Fruit fly (Drosophila melanogaster): ENCODE results near the gene dsh.

dsh gene

DNA sequence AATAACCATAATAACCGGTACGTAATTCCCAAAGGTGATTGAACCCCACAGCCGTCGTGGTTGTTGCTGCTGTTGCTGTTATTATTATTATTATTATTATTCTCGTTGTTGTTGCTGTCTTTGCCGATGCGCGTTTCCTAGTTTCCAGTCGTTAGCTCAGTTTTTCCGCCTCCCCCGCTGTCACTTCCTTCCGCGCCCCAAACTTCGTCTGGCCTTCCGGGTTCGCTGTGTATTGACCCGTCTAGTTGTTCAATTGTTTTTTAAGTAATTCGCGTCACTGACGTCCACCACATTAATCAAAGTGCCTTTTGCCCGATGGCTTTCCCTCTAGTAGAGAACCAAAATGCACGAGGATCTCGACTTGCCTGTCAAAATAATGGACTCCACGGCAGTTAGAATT, 15.9 kb downstream of the dsh start:
- TF ChIP-seq h (optimal IDR thresholded peaks at IDR 0.05) (no peak), insv (optimal IDR thresholded peaks at IDR 0.05) (no peak), Sin3A (optimal IDR thresholded peaks at IDR 0.05) (no peak), Myc (optimal IDR thresholded peaks at IDR 0.05) (no peak), psq (optimal IDR thresholded peaks at IDR 0.05) (no peak)

DNA sequence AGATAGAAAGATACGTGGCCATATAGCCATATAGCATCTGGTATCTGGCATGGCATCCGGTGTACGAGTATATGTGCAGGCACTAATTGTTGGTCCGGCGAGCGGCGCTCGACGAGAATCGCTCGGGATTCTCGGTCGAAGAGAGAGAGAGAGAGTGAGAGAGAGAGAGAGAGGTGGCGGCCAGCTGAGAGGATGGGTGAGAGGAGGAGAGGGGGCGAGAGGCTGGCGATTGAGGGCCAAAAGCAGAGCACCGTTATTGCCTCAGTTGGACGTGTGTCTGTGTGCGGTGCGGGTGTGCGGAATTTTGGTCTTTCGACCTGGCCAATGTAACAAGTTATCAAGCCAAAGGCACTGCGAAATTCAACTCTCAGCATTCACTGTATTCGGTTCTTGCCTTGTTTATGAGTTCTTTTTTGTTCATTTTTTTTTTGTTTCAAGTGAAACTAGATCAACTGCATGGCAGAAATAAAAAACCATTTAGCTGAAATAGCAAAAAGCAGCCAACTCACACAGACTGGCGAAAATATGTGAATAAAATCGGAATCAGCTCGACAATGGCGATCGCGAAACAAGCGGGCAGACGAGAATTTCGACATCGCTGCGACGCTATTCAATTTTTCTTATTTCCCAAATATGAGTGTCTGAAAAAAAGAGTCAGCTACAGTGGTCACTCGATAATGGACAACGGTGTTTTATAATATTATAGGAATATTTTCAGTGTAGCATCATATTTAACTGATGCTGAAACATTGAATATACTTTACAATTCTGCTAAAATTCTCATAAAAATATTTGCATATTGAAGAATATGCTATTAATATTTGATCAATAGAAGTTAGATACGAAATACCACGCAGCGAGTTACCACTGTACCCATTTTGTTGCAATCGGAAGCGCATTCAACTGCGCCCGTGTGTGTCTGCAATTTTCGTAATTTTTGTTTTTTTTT, 17.4 kb downstream of the dsh start:
- TF ChIP-seq Sin3A (optimal IDR thresholded peaks at IDR 0.05), result no peak
- no peak for TF ChIP-seq ttk (optimal IDR thresholded peaks at IDR 0.05)
- TF ChIP-seq Myc (optimal IDR thresholded peaks at IDR 0.05), result no peak
- no peak for TF ChIP-seq h (optimal IDR thresholded peaks at IDR 0.05)
- TF ChIP-seq insv (optimal IDR thresholded peaks at IDR 0.05), result no peak
- no peak for TF ChIP-seq psq (optimal IDR thresholded peaks at IDR 0.05)

dm6 chrX:11374320-11374719, 18.6 kb downstream of the dsh start:
- TF ChIP-seq psq (optimal IDR thresholded peaks at IDR 0.05), result no peak
- no peak for TF ChIP-seq ttk (optimal IDR thresholded peaks at IDR 0.05)
- TF ChIP-seq Myc (optimal IDR thresholded peaks at IDR 0.05), result no peak
- TF ChIP-seq h (optimal IDR thresholded peaks at IDR 0.05), result no peak
- no peak for TF ChIP-seq insv (optimal IDR thresholded peaks at IDR 0.05)
- no peak for TF ChIP-seq Sin3A (optimal IDR thresholded peaks at IDR 0.05)

DNA sequence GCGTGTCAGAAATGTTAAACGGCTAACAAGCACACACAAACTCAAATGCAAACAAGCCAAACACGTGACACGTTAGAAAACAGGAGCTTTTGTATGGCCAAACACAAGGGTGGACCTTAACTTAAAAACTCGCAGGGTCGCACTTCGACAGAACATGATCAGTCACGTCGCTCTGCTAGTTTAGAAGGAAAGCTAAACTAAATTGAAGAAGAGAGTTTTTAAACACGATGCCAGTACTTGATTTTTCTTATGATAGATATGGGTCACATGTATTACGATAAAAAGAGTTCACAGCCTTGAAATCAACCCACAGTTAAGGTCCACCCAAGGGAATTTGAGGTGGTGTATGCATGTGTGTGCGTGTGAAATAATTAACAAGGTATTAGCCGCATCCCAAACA, 22.7 kb downstream of the dsh start:
- no peak for TF ChIP-seq h (optimal IDR thresholded peaks at IDR 0.05)
- no peak for TF ChIP-seq psq (optimal IDR thresholded peaks at IDR 0.05)
- TF ChIP-seq Myc (optimal IDR thresholded peaks at IDR 0.05), result no peak
- TF ChIP-seq Sin3A (optimal IDR thresholded peaks at IDR 0.05), result no peak
- no peak for TF ChIP-seq insv (optimal IDR thresholded peaks at IDR 0.05)
- TF ChIP-seq ttk (optimal IDR thresholded peaks at IDR 0.05), result no peak

DNA sequence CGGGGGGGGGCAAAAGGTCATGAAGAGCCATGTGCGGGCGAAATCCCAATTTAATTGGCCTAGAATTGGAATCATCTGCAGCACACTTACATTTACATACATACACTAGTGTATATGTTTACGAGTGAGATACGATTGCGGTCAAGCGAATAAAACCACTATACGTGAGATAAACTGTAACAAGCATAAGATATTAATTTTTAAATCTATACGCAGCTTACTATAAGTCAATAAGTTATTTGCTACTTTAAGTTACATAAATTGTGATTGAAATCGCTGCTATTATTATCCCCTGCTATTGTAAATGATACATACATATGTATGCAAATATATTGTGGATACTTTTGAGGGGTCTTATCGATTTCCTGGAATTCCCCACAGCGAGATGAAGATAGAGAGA, 23.5 kb downstream of the dsh start:
- TF ChIP-seq insv (optimal IDR thresholded peaks at IDR 0.05) (no peak), h (optimal IDR thresholded peaks at IDR 0.05) (no peak), ttk (optimal IDR thresholded peaks at IDR 0.05) (no peak), Sin3A (optimal IDR thresholded peaks at IDR 0.05) (no peak)

DNA sequence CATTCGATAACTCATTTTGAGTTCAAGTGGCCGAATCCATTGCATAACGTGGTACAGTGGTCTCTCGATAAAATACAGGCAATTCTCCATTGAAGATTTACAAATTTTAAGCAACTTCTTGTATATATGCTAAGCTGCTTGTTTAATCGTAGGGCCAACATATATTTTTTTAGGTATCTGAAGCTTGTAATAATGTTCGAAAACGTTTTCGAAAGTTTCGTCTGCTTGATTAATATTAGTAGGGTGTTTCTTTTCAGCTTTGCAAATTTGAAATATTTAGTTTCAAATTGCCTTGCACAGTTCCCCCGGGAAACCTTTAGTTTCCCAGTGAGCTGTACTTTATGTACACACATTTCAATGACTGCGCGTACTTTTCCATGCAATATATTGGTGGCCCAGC, 24.1 kb downstream of the dsh start:
- TF ChIP-seq ttk (optimal IDR thresholded peaks at IDR 0.05) (no peak), psq (optimal IDR thresholded peaks at IDR 0.05) (no peak), Sin3A (optimal IDR thresholded peaks at IDR 0.05) (no peak), insv (optimal IDR thresholded peaks at IDR 0.05) (no peak)

DNA sequence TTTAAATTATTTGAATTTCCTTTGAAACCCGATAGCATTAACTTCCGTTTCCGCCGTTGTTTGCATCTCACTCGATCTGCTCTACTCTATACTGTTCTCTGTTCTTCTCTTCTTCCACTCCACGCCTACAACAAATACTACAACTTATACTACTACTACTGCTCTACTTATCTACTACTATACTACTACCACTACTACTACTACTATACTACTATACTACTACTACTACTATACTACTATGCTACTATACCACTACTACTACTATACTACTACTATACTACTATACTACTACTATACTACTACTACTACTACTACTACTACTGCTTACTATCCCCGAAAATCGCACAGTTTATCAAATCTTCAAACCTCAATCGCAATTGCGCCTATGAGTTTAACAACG, 26.9 kb downstream of the dsh start:
- TF ChIP-seq ttk (optimal IDR thresholded peaks at IDR 0.05) (no peak), psq (optimal IDR thresholded peaks at IDR 0.05) (no peak), Myc (optimal IDR thresholded peaks at IDR 0.05) (no peak), Sin3A (optimal IDR thresholded peaks at IDR 0.05) (no peak), h (optimal IDR thresholded peaks at IDR 0.05) (no peak), insv (optimal IDR thresholded peaks at IDR 0.05) (no peak)

dm6 chrX:11383530-11383929, 27.8 kb downstream of the dsh start:
- TF ChIP-seq Myc (optimal IDR thresholded peaks at IDR 0.05), result no peak
- no peak for TF ChIP-seq h (optimal IDR thresholded peaks at IDR 0.05)
- no peak for TF ChIP-seq psq (optimal IDR thresholded peaks at IDR 0.05)
- TF ChIP-seq insv (optimal IDR thresholded peaks at IDR 0.05), result no peak
- TF ChIP-seq ttk (optimal IDR thresholded peaks at IDR 0.05), result no peak
- no peak for TF ChIP-seq Sin3A (optimal IDR thresholded peaks at IDR 0.05)

DNA sequence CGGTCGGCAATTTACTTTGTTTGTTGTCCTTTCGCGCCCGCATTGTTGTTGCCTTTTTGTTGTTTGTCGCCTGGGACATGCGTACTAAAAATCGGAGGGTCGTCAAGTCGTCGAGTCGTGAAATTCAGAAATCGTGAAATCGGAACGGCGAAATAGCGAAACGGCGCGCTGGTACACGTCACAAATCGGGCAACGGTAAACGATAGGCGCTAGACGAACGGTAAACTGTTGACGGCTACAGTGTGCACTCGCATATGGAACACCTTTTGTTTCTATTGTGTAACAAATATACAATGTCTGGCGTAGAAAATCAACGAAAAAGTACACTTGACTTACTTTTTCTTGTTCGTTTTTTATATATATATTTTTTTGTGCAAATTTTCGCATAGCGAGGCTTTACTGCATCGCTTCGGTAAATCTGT, 28.4 kb downstream of the dsh start:
- TF ChIP-seq psq (optimal IDR thresholded peaks at IDR 0.05), result no peak
- TF ChIP-seq Myc (optimal IDR thresholded peaks at IDR 0.05), result no peak
- no peak for TF ChIP-seq Sin3A (optimal IDR thresholded peaks at IDR 0.05)
- TF ChIP-seq insv (optimal IDR thresholded peaks at IDR 0.05), result no peak
- TF ChIP-seq ttk (optimal IDR thresholded peaks at IDR 0.05), result no peak
- TF ChIP-seq h (optimal IDR thresholded peaks at IDR 0.05), result no peak

dm6 chrX:11385498-11385897, 29.8 kb downstream of the dsh start:
- TF ChIP-seq psq (optimal IDR thresholded peaks at IDR 0.05) (no peak), Sin3A (optimal IDR thresholded peaks at IDR 0.05) (no peak), Myc (optimal IDR thresholded peaks at IDR 0.05) (no peak), insv (optimal IDR thresholded peaks at IDR 0.05) (no peak), h (optimal IDR thresholded peaks at IDR 0.05) (no peak), ttk (optimal IDR thresholded peaks at IDR 0.05) (no peak)

- no peak for TF ChIP-seq h (optimal IDR thresholded peaks at IDR 0.05)
These were observed 34.1 kb downstream of the dsh start for dm6 chrX:11389494-11390447.

- no peak for TF ChIP-seq Sin3A (optimal IDR thresholded peaks at IDR 0.05)
- no peak for TF ChIP-seq h (optimal IDR thresholded peaks at IDR 0.05)
- no peak for TF ChIP-seq ttk (optimal IDR thresholded peaks at IDR 0.05)
- no peak for TF ChIP-seq Myc (optimal IDR thresholded peaks at IDR 0.05)
- no peak for TF ChIP-seq psq (optimal IDR thresholded peaks at IDR 0.05)
- no peak for TF ChIP-seq insv (optimal IDR thresholded peaks at IDR 0.05)
These were observed 35.1 kb downstream of the dsh start for dm6 chrX:11390625-11391363.
